Fruit fly (Drosophila melanogaster) whole organism, pupa: Measurements from ENCODE around the gene CG12581.

Source experiments
- CG34367 ChIP-seq: fragments of 200-800 bp; sonication (Bioruptor generic); optimal IDR thresholded peaks from 2 replicates; lab custom pipeline; 2018; ENCODE audit warnings: missing biosample characterization, mild to moderate bottlenecking, missing genetic modification characterization
- EcR ChIP-seq: fragments of 200-800 bp; sonication (Bioruptor generic); optimal IDR thresholded peaks from 3 replicates; lab custom pipeline; 2019; ENCODE audit warnings: missing biosample characterization, missing genetic modification characterization, mild to moderate bottlenecking, moderate library complexity, missing genetic modification reagents
- Pif1A ChIP-seq: fragments of 200-800 bp; sonication (Bioruptor generic); optimal IDR thresholded peaks from 3 replicates; lab custom pipeline; 2016; ENCODE audit warnings: missing biosample characterization, missing genetic modification characterization

- TF ChIP-seq Pif1A (GFP tag; lab: Kevin White, UChicago) = no peak
- no peak for TF ChIP-seq CG34367 (tag; lab: Kevin White, UChicago)
- no peak for TF ChIP-seq EcR
These were observed 2.3 kb downstream of the CG12581 start for dm6 chr3R:4176728-4177127.
